Fruit fly (Drosophila melanogaster) whole organism, prepupa: ENCODE results near the gene Wdr33.

Experiments used
- CG10631 ChIP-seq: fragments of 200-800 bp; sonication (Bioruptor generic); optimal IDR thresholded peaks from 2 replicates; lab custom pipeline; 2016; ENCODE audit warnings: missing biosample characterization, missing genetic modification characterization
- CG10669 ChIP-seq: fragments of 200-800 bp; sonication (Bioruptor generic); optimal IDR thresholded peaks from 3 replicates; lab custom pipeline; 2018; ENCODE audit warnings: missing biosample characterization, mild to moderate bottlenecking, missing genetic modification characterization, moderate library complexity
- CG11762 ChIP-seq: fragments of 200-800 bp; sonication (Bioruptor generic); optimal IDR thresholded peaks from 3 replicates; lab custom pipeline; 2016; ENCODE audit warnings: missing biosample characterization, missing genetic modification characterization; ENCODE audit not compliant: insufficient read depth
- CG15336 ChIP-seq: fragments of 200-800 bp; sonication (Bioruptor generic); IDR thresholded peaks from 2 replicates; pipeline ENCODE4 v1.3.6; 2022; ENCODE audit warnings: missing biosample characterization, missing genetic modification characterization
- CG3032 ChIP-seq: fragments of 200-800 bp; optimal IDR thresholded peaks from 2 replicates; lab custom pipeline; 2019; ENCODE audit warnings: missing biosample characterization, mild to moderate bottlenecking, missing genetic modification characterization, moderate library complexity
- CG32006 ChIP-seq: fragments of 200-800 bp; sonication (Bioruptor generic); optimal IDR thresholded peaks from 3 replicates; lab custom pipeline; 2017; ENCODE audit warnings: missing biosample characterization, mild to moderate bottlenecking, missing genetic modification characterization
- CG34406 ChIP-seq: fragments of 200-800 bp; sonication (Bioruptor generic); optimal IDR thresholded peaks from 3 replicates; lab custom pipeline; 2016; ENCODE audit warnings: missing biosample characterization, missing genetic modification characterization
- CG3919 ChIP-seq: fragments of 200-800 bp; sonication (Bioruptor generic); optimal IDR thresholded peaks from 3 replicates; lab custom pipeline; 2016; ENCODE audit warnings: missing biosample characterization, missing genetic modification characterization
- CG6163 ChIP-seq: fragments of 200-800 bp; sonication (Bioruptor generic); IDR thresholded peaks from 3 replicates; pipeline ENCODE4 v1.3.6; 2022; ENCODE audit warnings: missing biosample characterization, missing genetic modification characterization
- CG6792 ChIP-seq: fragments of 200-800 bp; sonication (Bioruptor generic); optimal IDR thresholded peaks from 3 replicates; lab custom pipeline; 2016; ENCODE audit warnings: missing biosample characterization, missing genetic modification characterization
- CG6808 ChIP-seq: fragments of 200-800 bp; sonication (Bioruptor generic); optimal IDR thresholded peaks from 3 replicates; lab custom pipeline; 2017; ENCODE audit warnings: missing biosample characterization, missing genetic modification characterization, mild to moderate bottlenecking, moderate library complexity, missing genetic modification reagents
- CG6854 ChIP-seq: fragments of 200-800 bp; sonication (Bioruptor generic); optimal IDR thresholded peaks from 2 replicates; lab custom pipeline; 2017; ENCODE audit warnings: missing biosample characterization, mild to moderate bottlenecking, missing genetic modification characterization
- CG8632 ChIP-seq: fragments of 200-800 bp; sonication (Bioruptor generic); optimal IDR thresholded peaks from 3 replicates; lab custom pipeline; 2016; ENCODE audit warnings: missing biosample characterization, missing genetic modification characterization
- CG9139 ChIP-seq: fragments of 200-800 bp; sonication (Bioruptor generic); optimal IDR thresholded peaks from 3 replicates; lab custom pipeline; 2017; ENCODE audit warnings: missing biosample characterization, mild to moderate bottlenecking, missing genetic modification characterization
- Eip78C ChIP-seq: fragments of 200-800 bp; sonication (Bioruptor generic); peaks from one replicate; lab custom pipeline; 2016; ENCODE audit warnings: missing biosample characterization, missing genetic modification characterization
- Eip93F ChIP-seq: fragments of 200-800 bp; sonication (Bioruptor generic); optimal IDR thresholded peaks from 2 replicates; lab custom pipeline; 2016; ENCODE audit warnings: missing biosample characterization, mild to moderate bottlenecking, missing genetic modification characterization
- Ets21C ChIP-seq: fragments of 200-800 bp; sonication (Bioruptor generic); optimal IDR thresholded peaks from 3 replicates; lab custom pipeline; 2016; ENCODE audit warnings: missing biosample characterization, missing genetic modification characterization
- Gug ChIP-seq: fragments of 200-800 bp; sonication (Bioruptor generic); IDR thresholded peaks from 2 replicates; pipeline ENCODE4 v1.3.6; 2022; ENCODE audit warnings: missing biosample characterization, missing genetic modification characterization
- Hr38 ChIP-seq: sonication (Bioruptor generic); optimal IDR thresholded peaks from 2 replicates; lab custom pipeline; 2016; ENCODE audit warnings: missing biosample characterization, missing genetic modification characterization
- Hr39 ChIP-seq: fragments of 200-800 bp; sonication (Bioruptor generic); optimal IDR thresholded peaks from 2 replicates; lab custom pipeline; 2016; ENCODE audit warnings: missing biosample characterization, missing genetic modification characterization
- Lpt ChIP-seq: fragments of 200-800 bp; sonication (Bioruptor generic); optimal IDR thresholded peaks from 3 replicates; lab custom pipeline; 2016; ENCODE audit warnings: missing biosample characterization, missing genetic modification characterization
- Met ChIP-seq: fragments of 200-800 bp; sonication (Bioruptor generic); optimal IDR thresholded peaks from 3 replicates; lab custom pipeline; 2016; ENCODE audit warnings: missing biosample characterization, missing genetic modification characterization
- OdsH ChIP-seq: fragments of 200-800 bp; sonication (Bioruptor generic); optimal IDR thresholded peaks from 3 replicates; lab custom pipeline; 2016; ENCODE audit warnings: missing biosample characterization, missing genetic modification characterization
- Smox ChIP-seq: fragments of 200-800 bp; sonication (Bioruptor generic); optimal IDR thresholded peaks from 3 replicates; lab custom pipeline; 2016; ENCODE audit warnings: missing biosample characterization, missing genetic modification characterization
- Sox102F ChIP-seq: fragments of 200-800 bp; sonication (Bioruptor generic); optimal IDR thresholded peaks from 2 replicates; lab custom pipeline; 2016; ENCODE audit warnings: missing biosample characterization, mild to moderate bottlenecking, missing genetic modification characterization
- acj6 ChIP-seq: fragments of 200-800 bp; sonication (Bioruptor generic); optimal IDR thresholded peaks from 3 replicates; lab custom pipeline; 2016; ENCODE audit warnings: missing biosample characterization, missing genetic modification characterization
- fd85E ChIP-seq: fragments of 200-800 bp; sonication (Bioruptor generic); optimal IDR thresholded peaks from 3 replicates; lab custom pipeline; 2016; ENCODE audit warnings: missing biosample characterization, missing genetic modification characterization
- fkh ChIP-seq: fragments of 200-800 bp; sonication (Bioruptor generic); optimal IDR thresholded peaks from 3 replicates; lab custom pipeline; 2017; ENCODE audit warnings: missing biosample characterization, mild to moderate bottlenecking, missing genetic modification characterization, moderate library complexity
- net ChIP-seq: fragments of 200-800 bp; sonication (Bioruptor generic); optimal IDR thresholded peaks from 3 replicates; lab custom pipeline; 2016; ENCODE audit warnings: missing biosample characterization, missing genetic modification characterization
- pdm3 ChIP-seq: fragments of 200-800 bp; sonication (Bioruptor generic); optimal IDR thresholded peaks from 3 replicates; lab custom pipeline; 2016; ENCODE audit warnings: missing biosample characterization, missing genetic modification characterization
- salr ChIP-seq, 2 experiments: fragments of 200-800 bp; sonication (Bioruptor generic); optimal IDR thresholded peaks; 3 replicates each; lab custom pipeline; 2016 to 2018; ENCODE audit warnings: missing biosample characterization in 2 of 2, missing genetic modification characterization in 2 of 2, mild to moderate bottlenecking in 1 of 2
- spab ChIP-seq: fragments of 200-800 bp; sonication (Bioruptor generic); optimal IDR thresholded peaks from 2 replicates; lab custom pipeline; 2017; ENCODE audit warnings: missing biosample characterization, mild to moderate bottlenecking, missing genetic modification characterization, missing genetic modification reagents
- ss ChIP-seq, 2 experiments: fragments of 200-800 bp; sonication (Bioruptor generic); optimal IDR thresholded peaks; 2 replicates in 1 of 2; 3 replicates in 1 of 2; lab custom pipeline; 2017 to 2018; ENCODE audit warnings: mild to moderate bottlenecking in 2 of 2, missing biosample characterization in 2 of 2, missing genetic modification characterization in 2 of 2, moderate library complexity in 1 of 2
- svp ChIP-seq: fragments of 200-800 bp; sonication (Bioruptor generic); peaks from one replicate; lab custom pipeline; 2016; ENCODE audit warnings: missing biosample characterization, missing genetic modification characterization
- vri ChIP-seq: fragments of 200-800 bp; sonication (Bioruptor generic); optimal IDR thresholded peaks from 3 replicates; lab custom pipeline; 2016; ENCODE audit warnings: missing biosample characterization, mild to moderate bottlenecking, missing genetic modification characterization

Wdr33 gene

dm6 chr3R:5686049-5686757 lies 25.8 kb downstream of the Wdr33 start (continued):
- TF ChIP-seq Sox102F (GFP tag; lab: Kevin White, UChicago) (peak; percentile 42), Gug (GFP tag; lab: Robert Waterston, UW) (peak; percentile 31; the same call in 1 of the 2 replicates), Hr38 (no peak), Eip93F (no peak), CG6792 (GFP tag; lab: Kevin White, UChicago) (peak; percentile 44), CG9139 (GFP tag; lab: Kevin White, UChicago) (peak; percentile 23), CG3032 (tag; lab: Kevin White, UChicago) (peak; percentile 40), CG11762 (GFP tag; lab: Kevin White, UChicago) (no peak), vri (GFP tag; lab: Kevin White, UChicago) (peak; percentile 12), CG6854 (no peak), Hr39 (GFP tag; lab: Kevin White, UChicago) (peak; percentile 50), Ets21C (GFP tag; lab: Kevin White, UChicago) (peak; percentile 9), Lpt (GFP tag; lab: Kevin White, UChicago) (no peak), CG6808 (peak; percentile 46), acj6 (GFP tag; lab: Kevin White, UChicago) (peak; percentile 8)

- TF ChIP-seq Eip78C (GFP tag; lab: Kevin White, UChicago) = no peak
- no peak for TF ChIP-seq spab (GFP tag; lab: Kevin White, UChicago)
- no peak for TF ChIP-seq CG11762 (GFP tag; lab: Kevin White, UChicago)
- no peak for TF ChIP-seq CG10631 (GFP tag; lab: Kevin White, UChicago)
- TF ChIP-seq CG6854 = no peak
- TF ChIP-seq CG10669 (GFP tag; lab: Kevin White, UChicago) = no peak
- no peak for TF ChIP-seq fkh (GFP tag; lab: Kevin White, UChicago)
- no peak for TF ChIP-seq CG3032 (tag; lab: Kevin White, UChicago)
- no peak for TF ChIP-seq CG34406 (GFP tag; lab: Kevin White, UChicago)
- no peak for TF ChIP-seq Smox (GFP tag; lab: Kevin White, UChicago)
- TF ChIP-seq CG6163 (GFP tag; lab: Robert Waterston, UW) = no peak
- no peak for TF ChIP-seq CG15336 (GFP tag; lab: Robert Waterston, UW)
- TF ChIP-seq Ets21C (GFP tag; lab: Kevin White, UChicago) = no peak
- no peak for TF ChIP-seq Hr39 (GFP tag; lab: Kevin White, UChicago)
- TF ChIP-seq fd85E (GFP tag; lab: Kevin White, UChicago) = no peak
- TF ChIP-seq pdm3 = no peak
- TF ChIP-seq CG3919 (GFP tag; lab: Kevin White, UChicago) = no peak
- no peak for TF ChIP-seq Met (GFP tag; lab: Kevin White, UChicago)
- TF ChIP-seq net = no peak
- TF ChIP-seq svp = no peak
Measured at dm6 chr3R:5689626-5690025, 29.2 kb downstream of the Wdr33 start.

- TF ChIP-seq CG6854 = no peak
- no peak for TF ChIP-seq CG3032 (tag; lab: Kevin White, UChicago)
- TF ChIP-seq pdm3 = no peak
- no peak for TF ChIP-seq svp
- TF ChIP-seq CG8632 (GFP tag; lab: Kevin White, UChicago) = no peak
- TF ChIP-seq CG32006 = no peak
- no peak for TF ChIP-seq CG3919 (GFP tag; lab: Kevin White, UChicago)
- no peak for TF ChIP-seq CG6163 (GFP tag; lab: Robert Waterston, UW)
- TF ChIP-seq fkh (GFP tag; lab: Kevin White, UChicago) = no peak
- no peak for TF ChIP-seq CG34406 (GFP tag; lab: Kevin White, UChicago)
- no peak for TF ChIP-seq ss (GFP tag; optimal IDR thresholded peaks at IDR 0.05; lab: Kevin White, UChicago)
- no peak for TF ChIP-seq Ets21C (GFP tag; lab: Kevin White, UChicago)
- TF ChIP-seq Sox102F (GFP tag; lab: Kevin White, UChicago) = no peak
- no peak for TF ChIP-seq spab (GFP tag; lab: Kevin White, UChicago)
- TF ChIP-seq CG9139 (GFP tag; lab: Kevin White, UChicago) = no peak
- TF ChIP-seq OdsH (GFP tag; lab: Kevin White, UChicago) = no peak
- no peak for TF ChIP-seq salr (GFP tag; optimal IDR thresholded peaks at IDR 0.05; lab: Kevin White, UChicago)
- TF ChIP-seq, all 60 proteins: peak for 0
Measured at dm6 chr3R:5691042-5691441, 30.6 kb downstream of the Wdr33 start.
